Worm (Caenorhabditis elegans) whole organism, midembryonic: ENCODE data around the gene spin-4.

Experiments
- T22C8.4 ChIP-seq: fragments of 200-800 bp; sonication (Bioruptor generic); IDR thresholded peaks from 2 replicates; pipeline ENCODE4 v1.3.6; 2022; ENCODE audit warnings: missing genetic modification characterization, missing compliant biosample characterization
- cog-1 ChIP-seq: sonication (generic microtip); optimal IDR thresholded peaks from 2 replicates; lab custom pipeline; 2016; ENCODE audit warnings: missing genetic modification characterization, missing compliant biosample characterization
- flt-1 ChIP-seq: fragments of 200-800 bp; sonication (Bioruptor generic); IDR thresholded peaks from 2 replicates; pipeline ENCODE4 v1.3.6; 2022; ENCODE audit warnings: missing genetic modification characterization, missing compliant biosample characterization
- tab-1 ChIP-seq: fragments of 200-800 bp; sonication (Bioruptor generic); IDR thresholded peaks from 2 replicates; pipeline ENCODE4 v1.3.6; 2022; ENCODE audit warnings: missing genetic modification characterization, missing compliant biosample characterization
- ztf-23 ChIP-seq: fragments of 200-800 bp; sonication (Bioruptor generic); IDR thresholded peaks from 2 replicates; pipeline ENCODE4 v1.3.6; 2022; ENCODE audit warnings: missing genetic modification reagents, missing genetic modification characterization, missing compliant biosample characterization

ce11 chrIII:12746369-12746855 lies 58.3 kb downstream of the spin-4 start, which contains the start of gene Y111B2A.21:
- no peak for TF ChIP-seq flt-1 (GFP tag; lab: Robert Waterston, UW)
- no peak for TF ChIP-seq cog-1 (tag; lab: Kevin White, UChicago)
- no peak for TF ChIP-seq ztf-23
- TF ChIP-seq tab-1 (GFP tag; lab: Robert Waterston, UW) = no peak
- no peak for TF ChIP-seq T22C8.4
